Fruit fly (Drosophila melanogaster): ENCODE data around the gene Crag.

Crag gene

DNA sequence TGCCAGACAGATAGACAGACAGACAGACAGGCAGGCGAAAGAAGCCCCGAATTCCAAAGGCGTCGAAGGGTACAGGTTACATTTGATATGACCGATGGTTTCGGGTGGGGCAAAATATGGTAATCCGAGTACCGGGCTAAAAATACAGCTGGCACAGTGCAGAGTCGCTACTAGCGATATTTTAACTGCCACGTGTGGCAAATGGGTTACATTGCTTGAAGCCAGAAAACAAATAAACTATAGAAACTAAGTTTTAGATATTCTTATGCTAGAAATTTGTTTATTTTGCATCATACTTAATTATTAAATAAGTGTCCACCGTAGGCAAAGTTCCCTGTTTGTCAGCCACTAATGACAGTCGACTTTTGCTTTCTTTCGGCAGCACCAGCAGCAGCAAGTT lies 8.7 kb upstream of the Crag start (continued):
- no peak for TF ChIP-seq CG15073 (GFP tag; optimal IDR thresholded peaks at IDR 0.05)
- no peak for TF ChIP-seq CG12942 (GFP tag; optimal IDR thresholded peaks at IDR 0.05)
- TF ChIP-seq Six4 (GFP tag; optimal IDR thresholded peaks at IDR 0.05) = no peak
- peak; percentile 14 for TF ChIP-seq CG12769 (tag; optimal IDR thresholded peaks at IDR 0.05)
- TF ChIP-seq Mad (GFP tag; optimal IDR thresholded peaks at IDR 0.05) = no peak
- no peak for TF ChIP-seq CG13775 (GFP tag; optimal IDR thresholded peaks at IDR 0.05)
- no peak for TF ChIP-seq pnt (GFP tag; optimal IDR thresholded peaks at IDR 0.05)
- peak; percentile 13 for TF ChIP-seq CG30403 (GFP tag; optimal IDR thresholded peaks at IDR 0.05)
- TF ChIP-seq CG32772 (GFP tag; IDR thresholded peaks at IDR 0.05) = no peak
- no peak for TF ChIP-seq gt (GFP tag; IDR thresholded peaks at IDR 0.05)
- TF ChIP-seq CG1603 (tag; optimal IDR thresholded peaks at IDR 0.05) = peak; percentile 6
- TF ChIP-seq CG18011 (GFP tag; optimal IDR thresholded peaks at IDR 0.05) = no peak
- no peak for TF ChIP-seq tll (GFP tag; optimal IDR thresholded peaks at IDR 0.05)
- peak; percentile 11 for TF ChIP-seq Abd-B (GFP tag; optimal IDR thresholded peaks at IDR 0.05)
- no peak for TF ChIP-seq CG3065 (GFP tag; optimal IDR thresholded peaks at IDR 0.05)
- peak; percentile 44 for TF ChIP-seq CG18599 (GFP tag; optimal IDR thresholded peaks at IDR 0.05)
- TF ChIP-seq GATAe (GFP tag; conservative IDR thresholded peaks at IDR 0.05) = no peak
- no peak for TF ChIP-seq CG17802 (tag; optimal IDR thresholded peaks at IDR 0.05)
- TF ChIP-seq CG43689 (GFP tag; IDR thresholded peaks at IDR 0.05) = no peak
- peak; percentile 27 for TF ChIP-seq zfh2 (GFP tag; optimal IDR thresholded peaks at IDR 0.05)
- TF ChIP-seq CG10366 (GFP tag; IDR thresholded peaks at IDR 0.05) = no peak
- no peak for TF ChIP-seq corto (GFP tag; optimal IDR thresholded peaks at IDR 0.05)
- TF ChIP-seq sna (GFP tag; IDR thresholded peaks at IDR 0.05; ENCODE audit: partially characterized antibody) = no peak
- no peak for TF ChIP-seq E2f2 (GFP tag; IDR thresholded peaks at IDR 0.05)
- no peak for TF ChIP-seq CG12744 (GFP tag; optimal IDR thresholded peaks at IDR 0.05)
- TF ChIP-seq chif (GFP tag; optimal IDR thresholded peaks at IDR 0.05) = no peak
- TF ChIP-seq CG14441 (GFP tag; IDR thresholded peaks at IDR 0.05) = peak; percentile 33; the same call in 1 of the 2 replicates
- TF ChIP-seq CG4617 (GFP tag; optimal IDR thresholded peaks at IDR 0.05; ENCODE audit: borderline replicate concordance) = no peak
- no peak for TF ChIP-seq vfl (GFP tag; optimal IDR thresholded peaks at IDR 0.05)
- TF ChIP-seq sc (optimal IDR thresholded peaks at IDR 0.05) = no peak
- TF ChIP-seq sc (GFP tag; optimal IDR thresholded peaks at IDR 0.05) = no peak
- no peak for TF ChIP-seq CG1024 (GFP tag; IDR thresholded peaks at IDR 0.05)
- no peak for TF ChIP-seq bigmax (GFP tag; optimal IDR thresholded peaks at IDR 0.05)
- TF ChIP-seq Sry-β (GFP tag; optimal IDR thresholded peaks at IDR 0.05) = no peak
- no peak for TF ChIP-seq tin (GFP tag; optimal IDR thresholded peaks at IDR 0.05)
- TF ChIP-seq B-H1 (GFP tag; IDR thresholded peaks at IDR 0.05) = no peak
- TF ChIP-seq CG11560 (tag; IDR thresholded peaks at IDR 0.05) = no peak
- no peak for TF ChIP-seq CG17328 (GFP tag; IDR thresholded peaks at IDR 0.05)
- no peak for TF ChIP-seq fru (optimal IDR thresholded peaks at IDR 0.05)
- TF ChIP-seq CG13624 (GFP tag; optimal IDR thresholded peaks at IDR 0.05) = peak; percentile 1
- no peak for TF ChIP-seq CG10979 (tag; optimal IDR thresholded peaks at IDR 0.05)
- TF ChIP-seq Hmr (GFP tag; optimal IDR thresholded peaks at IDR 0.05) = peak; percentile 26
- TF ChIP-seq lmd (GFP tag; IDR thresholded peaks at IDR 0.05) = peak; percentile 63
- TF ChIP-seq CG8281 (tag; optimal IDR thresholded peaks at IDR 0.05) = no peak
- TF ChIP-seq CG17385 (GFP tag; optimal IDR thresholded peaks at IDR 0.05) = peak; percentile 33
- no peak for TF ChIP-seq Atf3 (GFP tag; optimal IDR thresholded peaks at IDR 0.05)
- no peak for TF ChIP-seq eve (GFP tag; optimal IDR thresholded peaks at IDR 0.05)
- no peak for TF ChIP-seq CkIIα-i1 (GFP tag; IDR thresholded peaks at IDR 0.05)
- TF ChIP-seq CG2712 (tag; optimal IDR thresholded peaks at IDR 0.05) = no peak
- TF ChIP-seq CG30431 (GFP tag; optimal IDR thresholded peaks at IDR 0.05) = no peak
- no peak for TF ChIP-seq nerfin-1 (tag; optimal IDR thresholded peaks at IDR 0.05)
- no peak for TF ChIP-seq slp2 (GFP tag; optimal IDR thresholded peaks at IDR 0.05)
- no peak for TF ChIP-seq lbe (GFP tag; optimal IDR thresholded peaks at IDR 0.05)

All from whole organism, embryonic.